Worm (Caenorhabditis elegans) whole organism, L4 larva: ENCODE results near the gene csn-1.
"Not testable (repeated sequence)": the region's sequence is repeated elsewhere in the genome, so short reads cannot be mapped to it uniquely, and the experiment has no call there.

Experiments used
- aha-1 ChIP-seq: fragments of 150-350 bp; peaks from one replicate; lab custom pipeline; 2014; ENCODE audit warnings: missing biosample characterization, missing genetic modification characterization
- arid-1 ChIP-seq: fragments of 200-800 bp; sonication (Bioruptor generic); conservative IDR thresholded peaks from 2 replicates; pipeline ENCODE4 v1.3.6; 2022; ENCODE audit warnings: missing genetic modification reagents, missing genetic modification characterization, missing compliant biosample characterization
- ceh-20 ChIP-seq: fragments of 200-800 bp; sonication (Bioruptor generic); IDR thresholded peaks from 2 replicates; pipeline ENCODE4 v1.3.6; 2022; ENCODE audit warnings: missing genetic modification reagents, missing genetic modification characterization, missing compliant biosample characterization
- ceh-44 ChIP-seq: fragments of 200-800 bp; sonication (Bioruptor generic); IDR thresholded peaks from 2 replicates; pipeline ENCODE4 v1.3.6; 2022; ENCODE audit warnings: missing genetic modification reagents, missing genetic modification characterization, missing compliant biosample characterization
- ces-1 ChIP-seq: fragments of 150-350 bp; sonication (generic microtip); optimal IDR thresholded peaks from 4 replicates; lab custom pipeline; 2014; ENCODE audit warnings: missing biosample characterization, missing genetic modification reagents, missing genetic modification characterization
- ctbp-1 ChIP-seq: fragments of 200-800 bp; sonication (Bioruptor generic); IDR thresholded peaks from 2 replicates; pipeline ENCODE4 v1.3.6; 2022; ENCODE audit warnings: missing genetic modification reagents, missing genetic modification characterization, missing compliant biosample characterization
- daf-12 ChIP-seq: fragments of 150-350 bp; optimal IDR thresholded peaks from 2 replicates; lab custom pipeline; 2014; ENCODE audit warnings: missing biosample characterization, missing genetic modification reagents, missing genetic modification characterization
- daf-16 ChIP-seq, 3 experiments: sonication (generic microtip); optimal IDR thresholded peaks; 2 replicates each; lab custom pipeline; 2016 to 2017; ENCODE audit warnings: missing genetic modification characterization in 3 of 3, missing genetic modification reagents in 3 of 3, mild to moderate bottlenecking in 2 of 3, missing compliant biosample characterization in 2 of 3, missing biosample characterization in 1 of 3, moderate library complexity in 1 of 3
- daf-19 ChIP-seq: fragments of 200-800 bp; sonication (Bioruptor generic); conservative IDR thresholded peaks from 2 replicates; pipeline ENCODE4 v1.3.6; 2022; ENCODE audit warnings: missing genetic modification characterization, missing compliant biosample characterization
- dmd-6 ChIP-seq: fragments of 200-800 bp; sonication (Bioruptor generic); IDR thresholded peaks from 2 replicates; pipeline ENCODE4 v1.3.6; 2022; ENCODE audit warnings: missing genetic modification reagents, missing genetic modification characterization, missing compliant biosample characterization
- dve-1 ChIP-seq: sonication (generic microtip); optimal IDR thresholded peaks from 2 replicates; lab custom pipeline; 2017; ENCODE audit warnings: antibody characterized with exemption, mild to moderate bottlenecking, missing genetic modification characterization, missing compliant biosample characterization; ENCODE audit not compliant: insufficient read depth
- fkh-10 ChIP-seq: fragments of 150-350 bp; optimal IDR thresholded peaks from 2 replicates; lab custom pipeline; 2014; ENCODE audit warnings: missing biosample characterization, missing genetic modification reagents, missing genetic modification characterization
- hlh-11 ChIP-seq: fragments of 200-800 bp; sonication (Bioruptor generic); optimal IDR thresholded peaks from 2 replicates; lab custom pipeline; 2018; ENCODE audit warnings: mild to moderate bottlenecking, missing genetic modification characterization, missing compliant biosample characterization
- hmg-1.1 ChIP-seq: fragments of 200-800 bp; sonication (Bioruptor generic); IDR thresholded peaks from 2 replicates; pipeline ENCODE4 v1.3.6; 2022; ENCODE audit warnings: missing genetic modification reagents, missing genetic modification characterization, missing compliant biosample characterization
- lim-7 ChIP-seq: fragments of 200-800 bp; sonication (Bioruptor generic); IDR thresholded peaks from 2 replicates; pipeline ENCODE4 v1.3.6; 2022; ENCODE audit warnings: missing genetic modification characterization, missing compliant biosample characterization
- lin-15B ChIP-seq: fragments of 150-350 bp; sonication (generic microtip); optimal IDR thresholded peaks from 3 replicates; lab custom pipeline; 2014; ENCODE audit warnings: missing biosample characterization, missing genetic modification characterization
- lir-3 ChIP-seq: sonication (generic microtip); optimal IDR thresholded peaks from 2 replicates; lab custom pipeline; 2016; ENCODE audit warnings: mild to moderate bottlenecking, missing genetic modification characterization, missing compliant biosample characterization
- lsy-2 ChIP-seq, 2 experiments: fragments of 150-350 bp in 1 of 2; sonication (generic microtip) in 1 of 2; optimal IDR thresholded peaks; 2 replicates each; lab custom pipeline; 2014 to 2017; ENCODE audit warnings: missing biosample characterization in 2 of 2, missing genetic modification characterization in 2 of 2
- madf-5 ChIP-seq, 2 experiments: fragments of 200-800 bp; sonication (Bioruptor generic); IDR thresholded peaks; 2 replicates each; pipeline ENCODE4 v1.3.6; 2022; ENCODE audit warnings: missing compliant biosample characterization in 2 of 2, missing genetic modification characterization in 2 of 2
- mdt-29 ChIP-seq: fragments of 200-800 bp; sonication (Bioruptor generic); IDR thresholded peaks from 2 replicates; pipeline ENCODE4 v1.3.6; 2022; ENCODE audit warnings: missing genetic modification reagents, missing genetic modification characterization, missing compliant biosample characterization
- mep-1 ChIP-seq: fragments of 150-350 bp; sonication (generic microtip); optimal IDR thresholded peaks from 3 replicates; lab custom pipeline; 2014; ENCODE audit warnings: missing biosample characterization, missing genetic modification characterization
- mxl-3 ChIP-seq: fragments of 200-800 bp; sonication (Bioruptor generic); optimal IDR thresholded peaks from 2 replicates; lab custom pipeline; 2018; ENCODE audit warnings: mild to moderate bottlenecking, missing genetic modification characterization, missing compliant biosample characterization
- nhr-10 ChIP-seq: fragments of 150-350 bp; optimal IDR thresholded peaks from 2 replicates; lab custom pipeline; 2014; ENCODE audit warnings: missing biosample characterization, missing genetic modification characterization
- nhr-25 ChIP-seq: sonication (generic microtip); optimal IDR thresholded peaks from 2 replicates; lab custom pipeline; 2017; ENCODE audit warnings: missing genetic modification characterization, mild to moderate bottlenecking, missing compliant biosample characterization, antibody characterized with exemption, moderate library complexity, borderline replicate concordance; ENCODE audit not compliant: insufficient read depth
- nhr-41 ChIP-seq: fragments of 200-800 bp; sonication (Bioruptor generic); IDR thresholded peaks from 2 replicates; pipeline ENCODE4 v1.3.6; 2022; ENCODE audit warnings: missing genetic modification reagents, missing genetic modification characterization, missing compliant biosample characterization
- nhr-42 ChIP-seq: fragments of 200-800 bp; sonication (Bioruptor generic); IDR thresholded peaks from 2 replicates; pipeline ENCODE4 v1.3.6; 2022; ENCODE audit warnings: missing genetic modification characterization, missing compliant biosample characterization
- nhr-6 ChIP-seq: fragments of 150-350 bp; optimal IDR thresholded peaks from 2 replicates; lab custom pipeline; 2014; ENCODE audit warnings: missing biosample characterization, missing genetic modification characterization
- pha-4 ChIP-seq, 2 experiments: fragments of 150-350 bp in 1 of 2; fragments of 200-800 bp in 1 of 2; sonication (Bioruptor generic) in 1 of 2; IDR thresholded peaks in 1 of 2; optimal IDR thresholded peaks in 1 of 2; 2 replicates each; pipeline versions ENCODE4 v1.3.6 to Lab custom; 2014 to 2022; ENCODE audit warnings: missing genetic modification characterization in 2 of 2, missing genetic modification reagents in 2 of 2, missing biosample characterization in 1 of 2, missing compliant biosample characterization in 1 of 2
- php-3 ChIP-seq: fragments of 200-800 bp; sonication (Bioruptor generic); IDR thresholded peaks from 2 replicates; pipeline ENCODE4 v1.3.6; 2022; ENCODE audit warnings: missing genetic modification reagents, missing genetic modification characterization, missing compliant biosample characterization
- pqm-1 ChIP-seq: sonication (generic microtip); optimal IDR thresholded peaks from 2 replicates; lab custom pipeline; 2017; ENCODE audit warnings: missing biosample characterization, missing genetic modification characterization
- rbr-2 ChIP-seq: sonication (generic microtip); optimal IDR thresholded peaks from 2 replicates; lab custom pipeline; 2016; ENCODE audit warnings: missing genotype, missing genetic modification characterization, missing compliant biosample characterization
- spr-1 ChIP-seq: sonication (generic microtip); optimal IDR thresholded peaks from 2 replicates; lab custom pipeline; 2016; ENCODE audit warnings: mild to moderate bottlenecking, missing genetic modification characterization, missing compliant biosample characterization
- spr-3 ChIP-seq: fragments of 200-800 bp; sonication (Bioruptor generic); optimal IDR thresholded peaks from 2 replicates; lab custom pipeline; 2018; ENCODE audit warnings: mild to moderate bottlenecking, missing genetic modification characterization, missing compliant biosample characterization
- tag-97 ChIP-seq: fragments of 200-800 bp; sonication (Bioruptor generic); IDR thresholded peaks from 2 replicates; pipeline ENCODE4 v1.3.6; 2022; ENCODE audit warnings: missing genetic modification characterization, missing compliant biosample characterization
- unc-62 ChIP-seq, 3 experiments: fragments of 150-350 bp in 1 of 3; sonication (generic microtip); optimal IDR thresholded peaks in 2 of 3; peaks in 1 of 3; 1 replicate in 1 of 3; 2 replicates in 2 of 3; lab custom pipeline; 2014 to 2017; ENCODE audit warnings: missing biosample characterization in 3 of 3, missing genetic modification characterization in 3 of 3, missing genetic modification reagents in 3 of 3, missing genotype in 1 of 3

csn-1 gene

DNA sequence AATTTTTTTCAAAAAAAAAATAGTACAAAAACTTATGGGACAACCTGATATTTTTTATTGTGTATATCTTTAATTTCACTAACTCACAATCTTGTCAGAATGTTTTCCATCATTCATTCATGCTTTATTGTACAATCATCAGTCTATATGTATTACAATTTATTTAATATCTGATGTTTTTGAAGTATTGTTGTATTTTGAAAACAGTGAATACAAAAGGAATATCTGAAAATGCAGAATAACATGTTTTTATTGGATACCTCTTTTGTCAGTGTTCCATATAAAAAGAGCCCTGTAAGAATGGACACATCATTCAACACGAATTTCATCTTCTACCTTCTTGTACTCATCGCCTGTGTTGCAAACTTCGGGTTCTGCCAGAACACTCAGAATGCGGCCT, 33.4 kb upstream of the csn-1 start, which contains the start of gene C06H5.14:
Gene C06H5.14, plus strand, starts transcription at position 301 of the 400 bp plus-strand sequence.
- peak in 1 of 2 experiments; percentile 73 for TF ChIP-seq unc-62 (GFP tag; optimal IDR thresholded peaks at IDR 0.05 in 1 of 2; lab: Kevin White, UChicago)
- not testable (repeated sequence) for TF ChIP-seq unc-62 (tag; optimal IDR thresholded peaks at IDR 0.05; lab: Kevin White, UChicago)

DNA sequence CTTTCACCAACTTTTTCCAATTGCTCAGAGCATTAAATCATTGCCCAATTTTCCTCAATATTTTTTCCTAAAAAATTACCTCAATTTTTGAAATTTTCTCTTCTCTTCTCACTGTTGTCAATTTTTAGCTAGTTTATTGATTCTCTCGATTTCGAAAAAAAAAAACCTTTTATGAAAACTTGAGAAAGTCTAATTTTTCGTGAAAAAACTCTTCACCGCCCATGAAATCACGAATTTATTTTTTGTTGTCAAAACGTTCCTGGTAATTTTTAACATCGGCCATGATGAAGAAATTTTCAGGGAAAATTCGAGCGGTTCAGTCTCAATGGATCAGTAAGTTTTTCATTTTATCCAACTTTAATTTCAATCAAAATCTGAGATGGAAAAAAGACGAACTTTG, 29.1 kb upstream of the csn-1 start, which contains the start of gene fbxa-157:
Gene fbxa-157, plus strand, starts transcription at position 301 of the 400 bp plus-strand sequence.
- TF ChIP-seq aha-1 (tag; lab: Kevin White, UChicago) (peak; percentile 36), lir-3 (tag; lab: Kevin White, UChicago) (no peak)

DNA sequence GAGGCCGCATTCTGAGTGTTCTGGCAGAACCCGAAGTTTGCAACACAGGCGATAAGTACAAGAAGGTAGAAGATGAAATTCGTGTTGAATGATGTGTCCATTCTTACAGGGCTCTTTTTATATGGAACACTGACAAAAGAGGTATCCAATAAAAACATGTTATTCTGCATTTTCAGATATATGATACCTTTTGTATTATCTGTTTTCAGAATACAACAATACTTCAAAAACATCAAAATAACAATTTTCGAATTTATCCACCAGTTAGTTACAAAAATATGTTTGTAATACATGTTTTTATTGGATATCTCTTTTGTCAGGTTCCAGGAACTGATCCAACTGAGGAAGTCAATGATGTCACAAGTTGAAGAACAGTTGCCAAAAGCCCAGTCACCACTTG, 27.2 kb upstream of the csn-1 start, which contains the start of gene C06H5.13:
Gene C06H5.13, minus strand, starts transcription at position 101 of the 400 bp plus-strand sequence.
- TF ChIP-seq arid-1 (GFP tag; lab: Robert Waterston, UW); ceh-44; nhr-42 (GFP tag; lab: Robert Waterston, UW): not testable (repeated sequence)

DNA sequence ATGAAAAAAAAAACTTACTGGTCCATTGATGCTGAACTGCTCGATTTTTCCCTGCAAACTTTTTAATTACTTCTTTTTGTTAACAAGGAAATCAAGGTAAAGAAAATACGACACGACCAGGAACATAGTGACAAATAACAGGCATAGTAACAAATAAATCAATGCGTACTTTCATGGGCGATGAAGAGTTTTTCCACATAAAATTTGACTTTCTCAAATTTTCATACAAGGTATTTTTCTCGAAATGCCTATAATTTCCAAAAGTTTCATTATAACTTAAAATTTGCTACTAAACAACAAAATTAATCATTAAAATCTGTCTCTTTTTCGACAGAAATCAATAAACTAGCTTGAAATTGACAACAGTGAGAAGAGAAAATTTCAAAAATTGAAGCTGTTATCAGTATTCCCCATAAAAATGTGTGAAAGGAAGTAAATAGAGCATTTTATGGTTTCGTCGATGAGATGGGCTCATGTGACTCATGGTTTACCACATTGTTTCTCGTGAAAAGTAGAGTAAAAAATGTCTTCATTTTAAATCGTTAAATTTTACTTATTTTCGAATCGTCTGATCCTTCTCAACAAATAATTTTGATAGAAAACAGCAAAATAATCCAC, 26.4 kb upstream of the csn-1 start, which contains the start of gene fbxa-156:
Gene fbxa-156, minus strand, starts transcription at position 51 of the 618 bp plus-strand sequence.
- no peak for TF ChIP-seq daf-16 (GFP tag; optimal IDR thresholded peaks at IDR 0.05; lab: Kevin White, UChicago)
- peak; percentile 95 for TF ChIP-seq daf-16 (tag; optimal IDR thresholded peaks at IDR 0.05; lab: Kevin White, UChicago)
- TF ChIP-seq php-3 = peak; percentile 97
- peak; percentile 27 for TF ChIP-seq hlh-11 (tag; lab: Kevin White, UChicago)
- no peak for TF ChIP-seq rbr-2 (tag; lab: Kevin White, UChicago)
- no peak for TF ChIP-seq spr-3 (GFP tag; lab: Kevin White, UChicago)
- TF ChIP-seq daf-12 (tag; lab: Kevin White, UChicago) = no peak
- TF ChIP-seq dve-1 = peak; percentile 58
- no peak for TF ChIP-seq madf-5 (GFP tag; IDR thresholded peaks at IDR 0.05; lab: Robert Waterston, UW)
- no peak for TF ChIP-seq nhr-25
- no peak for TF ChIP-seq lin-15B (tag; lab: Kevin White, UChicago)

DNA sequence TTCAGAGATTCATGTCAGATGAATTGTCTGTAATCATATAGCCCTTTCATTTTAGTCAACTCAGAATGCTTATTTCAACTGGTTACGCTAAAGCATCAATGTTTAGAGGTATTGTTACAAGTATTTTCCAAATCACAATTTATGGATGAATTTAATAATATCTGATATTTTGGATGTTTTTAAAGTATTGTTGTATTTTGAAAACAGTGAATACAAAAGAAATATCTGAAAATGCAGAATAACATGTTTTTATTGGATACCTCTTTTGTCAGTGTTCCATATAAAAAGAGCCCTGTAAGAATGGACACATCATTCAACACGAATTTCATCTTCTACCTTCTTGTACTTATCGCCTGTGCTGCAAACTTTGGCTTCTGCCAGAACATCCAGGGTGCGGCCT, 24.0 kb upstream of the csn-1 start, which contains the start of gene C06H5.12:
Gene C06H5.12, plus strand, starts transcription at position 301 of the 400 bp plus-strand sequence.
- TF ChIP-seq aha-1 (tag; lab: Kevin White, UChicago); daf-19 (GFP tag; lab: Robert Waterston, UW); spr-1 (tag; lab: Kevin White, UChicago): not testable (repeated sequence)

DNA sequence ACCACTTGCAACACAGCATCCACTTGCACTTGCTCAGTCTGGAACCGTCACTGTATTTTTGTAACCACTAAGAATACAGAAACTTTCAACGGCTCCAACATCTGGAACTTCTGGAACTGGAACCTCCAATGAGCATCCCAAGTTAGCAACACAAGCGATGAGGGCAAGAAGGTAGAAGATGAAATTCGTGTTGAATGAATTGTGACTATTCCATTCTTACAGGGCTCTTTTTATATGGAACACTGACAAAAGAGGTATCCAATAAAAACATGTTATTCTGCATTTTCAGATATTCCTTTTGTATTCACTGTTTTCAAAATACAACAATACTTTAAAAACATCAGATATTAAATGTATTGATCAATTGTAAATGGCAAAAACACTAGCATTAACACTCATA, 23.5 kb upstream of the csn-1 start, which contains the start of gene C06H5.11:
Gene C06H5.11, minus strand, starts transcription at position 101 of the 400 bp plus-strand sequence.
- TF ChIP-seq mdt-29, ctbp-1, tag-97 (GFP tag; lab: Robert Waterston, UW): not testable (repeated sequence)
- TF ChIP-seq, all 104 proteins: peak for 0; not testable (repeated sequence) for 104

DNA sequence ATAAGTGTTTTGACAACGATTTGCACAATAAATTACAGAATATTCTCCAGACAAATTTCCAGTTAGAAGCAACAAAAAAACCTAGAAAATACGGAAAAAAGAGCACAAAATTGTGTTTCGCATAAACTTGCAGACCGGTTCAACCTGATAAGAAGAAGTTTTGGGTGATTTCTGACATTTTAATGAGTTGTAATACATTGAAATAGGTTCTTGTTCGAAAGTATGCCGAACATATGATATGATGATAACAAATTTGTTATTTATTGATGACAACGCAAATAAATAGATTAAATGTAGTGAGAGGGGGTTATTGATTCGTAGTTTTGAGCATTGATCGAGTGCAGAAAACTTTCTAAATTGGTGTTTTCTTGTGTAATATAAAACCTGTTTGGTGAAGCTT, 20.9 kb upstream of the csn-1 start:
- TF ChIP-seq nhr-41 (GFP tag; lab: Robert Waterston, UW) = no peak
- no peak for TF ChIP-seq hmg-1.1 (GFP tag; lab: Robert Waterston, UW)
- no peak for TF ChIP-seq ces-1 (GFP tag; lab: Kevin White, UChicago)
- no peak for TF ChIP-seq lsy-2 (tag; optimal IDR thresholded peaks at IDR 0.05; lab: Kevin White, UChicago)
- TF ChIP-seq nhr-10 (tag; lab: Kevin White, UChicago) = no peak
- no peak for TF ChIP-seq daf-19 (GFP tag; lab: Robert Waterston, UW)
- TF ChIP-seq dve-1 = peak; percentile 46
- TF ChIP-seq pqm-1 (tag; lab: Kevin White, UChicago) = peak; percentile 43
- no peak for TF ChIP-seq fkh-10 (GFP tag; lab: Kevin White, UChicago)
- TF ChIP-seq ceh-20 (GFP tag; lab: Robert Waterston, UW) = peak; percentile 49; the same call in 1 of the 2 replicates
- TF ChIP-seq hlh-11 (tag; lab: Kevin White, UChicago) = peak; percentile 37
- TF ChIP-seq mep-1 (tag; lab: Kevin White, UChicago) = no peak
- TF ChIP-seq lim-7 (GFP tag; lab: Robert Waterston, UW) = no peak
- no peak for TF ChIP-seq mxl-3 (GFP tag; lab: Kevin White, UChicago)
- no peak for TF ChIP-seq aha-1 (tag; lab: Kevin White, UChicago)
- TF ChIP-seq dmd-6 (GFP tag; lab: Robert Waterston, UW) = peak; percentile 44
- no peak for TF ChIP-seq nhr-6 (tag; lab: Kevin White, UChicago)
- TF ChIP-seq pha-4 (GFP tag; IDR thresholded peaks at IDR 0.05; lab: Robert Waterston, UW) = no peak
- no peak for TF ChIP-seq pha-4 (tag; optimal IDR thresholded peaks at IDR 0.05; lab: Kevin White, UChicago)
